Worm (Caenorhabditis elegans) whole organism, L1 larva: ENCODE data around the gene tsp-10.

Experiments used
- ces-1 ChIP-seq: fragments of 150-350 bp; optimal IDR thresholded peaks from 2 replicates; lab custom pipeline; 2014; ENCODE audit warnings: missing biosample characterization, missing genetic modification reagents, missing genetic modification characterization
- snpc-4 ChIP-seq: fragments of 150-350 bp; optimal IDR thresholded peaks from 2 replicates; lab custom pipeline; 2014; ENCODE audit warnings: missing biosample characterization, missing genetic modification characterization
- unc-86 ChIP-seq: sonication (generic microtip); optimal IDR thresholded peaks from 2 replicates; lab custom pipeline; 2016; ENCODE audit warnings: missing genetic modification characterization, missing compliant biosample characterization

DNA sequence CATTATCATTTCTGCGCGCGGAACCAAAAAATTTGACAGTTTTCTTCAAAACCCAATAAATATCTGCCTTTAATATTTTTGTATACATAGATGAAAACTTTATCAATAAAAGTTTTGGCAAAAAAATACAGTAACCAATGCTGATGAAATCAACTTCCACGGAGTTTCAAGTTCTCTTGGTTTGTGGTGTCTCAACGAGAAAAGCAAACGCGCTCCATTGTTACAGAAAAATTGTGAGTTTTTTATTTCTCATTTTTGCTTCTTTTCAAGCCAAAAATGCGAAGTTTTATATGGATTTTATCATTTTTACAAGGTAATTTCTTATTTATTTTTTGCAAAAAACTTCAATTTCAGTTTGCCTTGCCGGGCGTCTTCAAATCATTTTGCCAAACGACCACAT, 16.3 kb downstream of the tsp-10 start, which contains the start of gene T14B4.3:
- TF ChIP-seq snpc-4 (tag; lab: Kevin White, UChicago) = no peak
- TF ChIP-seq unc-86 (tag; lab: Kevin White, UChicago) = peak; percentile 14
- no peak for TF ChIP-seq ces-1 (GFP tag; lab: Kevin White, UChicago)
